Worm (Caenorhabditis elegans) whole organism, young adult: Measurements from ENCODE around the gene Y54G2A.11.

ENCODE experiments used
- Y95B8A.8 ChIP-seq: fragments of 200-800 bp; sonication (Bioruptor generic); IDR thresholded peaks from 2 replicates; pipeline ENCODE4 v1.3.6; 2022; ENCODE audit warnings: missing genetic modification reagents, missing genetic modification characterization, missing compliant biosample characterization
- attf-3 ChIP-seq: fragments of 200-800 bp; sonication (Bioruptor generic); conservative IDR thresholded peaks from 2 replicates; pipeline ENCODE4 v1.3.6; 2022; ENCODE audit warnings: missing genetic modification reagents, missing genetic modification characterization, missing compliant biosample characterization
- attf-5 ChIP-seq: fragments of 200-800 bp; sonication (Bioruptor generic); optimal IDR thresholded peaks from 2 replicates; lab custom pipeline; 2018; ENCODE audit warnings: mild to moderate bottlenecking, missing genetic modification characterization, missing compliant biosample characterization
- lin-35 ChIP-seq, 3 experiments: fragments of 150-350 bp in 2 of 3; sonication (generic microtip) in 1 of 3; optimal IDR thresholded peaks; 2 replicates each; lab custom pipeline; 2014 to 2018; ENCODE audit warnings: missing biosample characterization in 3 of 3, missing genetic modification characterization in 3 of 3, missing genetic modification reagents in 3 of 3

ce11 chrIV:2770835-2771234, 757 bp downstream of the Y54G2A.11 start:
- TF ChIP-seq lin-35 (GFP tag; optimal IDR thresholded peaks at IDR 0.05; lab: Kevin White, UChicago): no peak
- no peak for TF ChIP-seq attf-5 (GFP tag; lab: Kevin White, UChicago)
- no peak for TF ChIP-seq Y95B8A.8 (GFP tag; lab: Robert Waterston, UW)
- no peak for TF ChIP-seq attf-3 (GFP tag; lab: Robert Waterston, UW)
